Worm (Caenorhabditis elegans) whole organism, mixed stage, embryonic: ENCODE data around the gene amt-2.
A peak's percentile ranks its signal among the peaks of the same experiment; 100 is the strongest.

Source experiments
- M03D4.4 ChIP-seq: sonication (generic microtip); optimal IDR thresholded peaks from 2 replicates; lab custom pipeline; 2017; ENCODE audit warnings: mild to moderate bottlenecking, missing genetic modification characterization, missing compliant biosample characterization
- bed-3 ChIP-seq: fragments of 200-800 bp; sonication (Bioruptor generic); optimal IDR thresholded peaks from 3 replicates; lab custom pipeline; 2018; ENCODE audit warnings: mild to moderate bottlenecking, missing genetic modification characterization, moderate library complexity, missing compliant biosample characterization
- blmp-1 ChIP-seq: fragments of 150-350 bp; optimal IDR thresholded peaks from 2 replicates; lab custom pipeline; 2014; ENCODE audit warnings: missing biosample characterization, missing genetic modification characterization
- ceh-39 ChIP-seq: fragments of 150-350 bp; optimal IDR thresholded peaks from 2 replicates; lab custom pipeline; 2014; ENCODE audit warnings: missing biosample characterization, missing genetic modification characterization
- ceh-43 ChIP-seq: fragments of 200-800 bp; sonication (Bioruptor generic); optimal IDR thresholded peaks from 2 replicates; lab custom pipeline; 2018; ENCODE audit warnings: mild to moderate bottlenecking, missing genetic modification characterization, moderate library complexity, missing compliant biosample characterization
- ceh-83 ChIP-seq: fragments of 200-800 bp; sonication (Bioruptor generic); optimal IDR thresholded peaks from 2 replicates; lab custom pipeline; 2018; ENCODE audit warnings: mild to moderate bottlenecking, missing genetic modification characterization, missing compliant biosample characterization
- ces-1 ChIP-seq: fragments of 150-350 bp; optimal IDR thresholded peaks from 2 replicates; lab custom pipeline; 2014; ENCODE audit warnings: missing biosample characterization, missing genetic modification reagents, missing genetic modification characterization
- cnd-1 ChIP-seq: fragments of 200-800 bp; sonication (Bioruptor generic); optimal IDR thresholded peaks from 2 replicates; lab custom pipeline; 2018; ENCODE audit warnings: mild to moderate bottlenecking, missing genetic modification characterization, missing compliant biosample characterization
- drap-1 ChIP-seq: fragments of 200-800 bp; sonication (Bioruptor generic); optimal IDR thresholded peaks from 3 replicates; lab custom pipeline; 2018; ENCODE audit warnings: mild to moderate bottlenecking, missing genetic modification characterization, missing compliant biosample characterization
- elt-1 ChIP-seq: sonication (generic microtip); optimal IDR thresholded peaks from 2 replicates; lab custom pipeline; 2017; ENCODE audit warnings: missing genetic modification characterization, mild to moderate bottlenecking, missing compliant biosample characterization, antibody characterized with exemption, moderate library complexity, borderline replicate concordance; ENCODE audit not compliant: insufficient read depth
- elt-3 ChIP-seq: fragments of 150-350 bp; optimal IDR thresholded peaks from 2 replicates; lab custom pipeline; 2014; ENCODE audit warnings: missing biosample characterization, missing genetic modification characterization
- flh-1 ChIP-seq: fragments of 200-800 bp; sonication (Bioruptor generic); optimal IDR thresholded peaks from 2 replicates; lab custom pipeline; 2018; ENCODE audit warnings: mild to moderate bottlenecking, missing genetic modification characterization, moderate library complexity, missing compliant biosample characterization
- ham-2 ChIP-seq: fragments of 200-800 bp; sonication (Bioruptor generic); optimal IDR thresholded peaks from 2 replicates; lab custom pipeline; 2018; ENCODE audit warnings: mild to moderate bottlenecking, missing genetic modification characterization, missing compliant biosample characterization
- hlh-1 ChIP-seq: fragments of 150-350 bp; optimal IDR thresholded peaks from 2 replicates; lab custom pipeline; 2014; ENCODE audit warnings: missing biosample characterization, missing genetic modification reagents, missing genetic modification characterization
- lin-13 ChIP-seq: fragments of 150-350 bp; optimal IDR thresholded peaks from 2 replicates; lab custom pipeline; 2014; ENCODE audit warnings: missing biosample characterization, missing genetic modification characterization
- lin-32 ChIP-seq: fragments of 200-800 bp; sonication (Bioruptor generic); optimal IDR thresholded peaks from 2 replicates; lab custom pipeline; 2018; ENCODE audit warnings: mild to moderate bottlenecking, missing genetic modification characterization, missing compliant biosample characterization
- lsy-2 ChIP-seq: fragments of 150-350 bp; optimal IDR thresholded peaks from 2 replicates; lab custom pipeline; 2014; ENCODE audit warnings: missing biosample characterization, missing genetic modification characterization
- mab-5 ChIP-seq: fragments of 150-350 bp; optimal IDR thresholded peaks from 2 replicates; lab custom pipeline; 2014; ENCODE audit warnings: missing biosample characterization, missing genetic modification characterization
- mep-1 ChIP-seq: fragments of 150-350 bp; optimal IDR thresholded peaks from 2 replicates; lab custom pipeline; 2017; ENCODE audit warnings: missing biosample characterization, missing genetic modification reagents, missing genetic modification characterization, inconsistent platforms
- mls-2 ChIP-seq: sonication (generic microtip); optimal IDR thresholded peaks from 2 replicates; lab custom pipeline; 2016; ENCODE audit warnings: mild to moderate bottlenecking, missing genetic modification characterization, moderate library complexity, missing compliant biosample characterization
- nhr-12 ChIP-seq: fragments of 150-350 bp; optimal IDR thresholded peaks from 2 replicates; lab custom pipeline; 2014; ENCODE audit warnings: missing biosample characterization, missing genetic modification characterization
- nhr-2 ChIP-seq: fragments of 150-350 bp; optimal IDR thresholded peaks from 2 replicates; lab custom pipeline; 2014; ENCODE audit warnings: missing biosample characterization, missing genetic modification characterization
- nhr-237 ChIP-seq: fragments of 150-350 bp; optimal IDR thresholded peaks from 2 replicates; lab custom pipeline; 2014; ENCODE audit warnings: missing biosample characterization, missing genetic modification characterization
- nhr-28 ChIP-seq: fragments of 150-350 bp; optimal IDR thresholded peaks from 2 replicates; lab custom pipeline; 2014; ENCODE audit warnings: missing biosample characterization, missing genetic modification characterization
- nhr-76 ChIP-seq: sonication (generic microtip); optimal IDR thresholded peaks from 2 replicates; lab custom pipeline; 2017; ENCODE audit warnings: missing biosample characterization, missing genetic modification characterization
- pha-4 ChIP-seq: fragments of 150-350 bp; optimal IDR thresholded peaks from 2 replicates; lab custom pipeline; 2018; ENCODE audit warnings: missing biosample characterization, missing genetic modification reagents, missing genetic modification characterization
- sem-2 ChIP-seq: fragments of 200-800 bp; sonication (Bioruptor generic); optimal IDR thresholded peaks from 2 replicates; lab custom pipeline; 2018; ENCODE audit warnings: mild to moderate bottlenecking, missing genetic modification characterization, missing compliant biosample characterization
- snpc-4 ChIP-seq: fragments of 150-350 bp; optimal IDR thresholded peaks from 2 replicates; lab custom pipeline; 2014; ENCODE audit warnings: missing biosample characterization, missing genetic modification characterization
- sptf-1 ChIP-seq: sonication (generic microtip); optimal IDR thresholded peaks from 2 replicates; lab custom pipeline; 2017; ENCODE audit warnings: mild to moderate bottlenecking, missing genetic modification characterization, moderate library complexity, missing compliant biosample characterization
- tbx-8 ChIP-seq: fragments of 200-800 bp; sonication (Bioruptor generic); optimal IDR thresholded peaks from 2 replicates; lab custom pipeline; 2018; ENCODE audit warnings: mild to moderate bottlenecking, missing genetic modification characterization, moderate library complexity, missing compliant biosample characterization
- unc-120 ChIP-seq: sonication (generic microtip); optimal IDR thresholded peaks from 2 replicates; lab custom pipeline; 2017; ENCODE audit warnings: missing genetic modification characterization, missing compliant biosample characterization; ENCODE audit not compliant: poor library complexity, severe bottlenecking
- unc-39 ChIP-seq: fragments of 150-350 bp; optimal IDR thresholded peaks from 2 replicates; lab custom pipeline; 2014; ENCODE audit warnings: missing biosample characterization, missing genetic modification characterization
- unc-62 ChIP-seq: fragments of 150-350 bp; optimal IDR thresholded peaks from 2 replicates; lab custom pipeline; 2014; ENCODE audit warnings: missing biosample characterization, missing genetic modification reagents, missing genetic modification characterization
- zip-8 ChIP-seq: fragments of 150-350 bp; optimal IDR thresholded peaks from 2 replicates; lab custom pipeline; 2014; ENCODE audit warnings: missing biosample characterization, missing genetic modification characterization
- ztf-11 ChIP-seq: fragments of 150-350 bp; optimal IDR thresholded peaks from 2 replicates; lab custom pipeline; 2014; ENCODE audit warnings: missing biosample characterization, missing genetic modification characterization

The amt-2 gene

DNA sequence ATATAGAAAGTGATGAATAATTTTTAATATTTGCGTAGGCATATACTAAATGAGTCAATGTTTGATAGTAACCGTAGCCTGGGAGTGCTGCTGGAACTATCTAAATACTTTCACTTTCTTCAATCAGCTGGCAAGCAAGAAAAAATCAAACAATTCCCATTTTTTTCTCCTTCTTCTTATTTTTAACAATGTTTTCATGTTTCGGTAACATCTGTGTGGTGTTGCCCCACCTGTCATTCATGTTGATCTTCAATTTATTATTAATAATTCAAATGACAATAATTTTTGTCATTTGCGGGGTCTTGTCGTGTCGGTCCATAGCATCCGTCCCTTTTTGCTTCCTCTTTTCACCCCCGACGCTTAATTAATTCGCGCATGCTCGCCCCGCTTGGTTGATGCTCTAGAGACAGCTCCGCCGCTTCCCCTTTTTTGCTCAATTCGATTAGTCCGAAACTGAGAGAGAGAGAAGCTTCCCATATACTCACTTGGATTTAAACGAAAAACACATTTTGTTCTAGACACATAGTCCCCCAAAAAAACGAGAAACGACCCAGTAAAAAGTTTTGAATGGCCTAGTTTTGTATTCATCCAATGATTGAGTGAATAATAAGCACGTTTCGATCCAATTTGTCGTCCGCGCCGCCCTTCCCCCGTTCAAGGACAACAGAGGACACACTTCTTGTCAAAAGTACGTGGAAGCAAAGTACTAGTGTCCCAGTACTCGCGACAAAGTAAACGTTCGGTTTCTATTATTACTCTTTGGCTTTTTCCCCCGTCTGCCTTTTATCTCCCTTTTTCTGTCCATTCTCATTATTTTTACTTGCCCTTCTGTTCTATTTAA is 14.2 kb upstream of the amt-2 start:
- TF ChIP-seq mls-2 (tag; lab: Kevin White, UChicago) (peak; percentile 62), ces-1 (GFP tag; lab: Kevin White, UChicago) (peak; percentile 75), unc-62 (GFP tag; lab: Kevin White, UChicago) (peak; percentile 10), nhr-2 (tag; lab: Kevin White, UChicago) (no peak)

- TF ChIP-seq snpc-4 (tag; lab: Kevin White, UChicago) (no peak), ztf-11 (tag; lab: Kevin White, UChicago) (no peak), lin-32 (no peak), lin-13 (tag; lab: Kevin White, UChicago) (no peak), unc-39 (tag; lab: Kevin White, UChicago) (peak; percentile 93), nhr-12 (no peak), ham-2 (GFP tag; lab: Kevin White, UChicago) (peak; percentile 2), ceh-83 (GFP tag; lab: Kevin White, UChicago) (no peak), unc-120 (tag; lab: Kevin White, UChicago) (no peak), mep-1 (no peak), nhr-28 (tag; lab: Kevin White, UChicago) (no peak), tbx-8 (GFP tag; lab: Kevin White, UChicago) (no peak), nhr-2 (tag; lab: Kevin White, UChicago) (no peak)
Observed at ce11 chrIV:13028746-13029673, 13.2 kb upstream of the amt-2 start.

ce11 chrIV:13029674-13030466 is 12.3 kb upstream of the amt-2 start:
- TF ChIP-seq bed-3 (GFP tag; lab: Kevin White, UChicago) (no peak), mep-1 (no peak), nhr-237 (tag; lab: Kevin White, UChicago) (no peak), snpc-4 (tag; lab: Kevin White, UChicago) (no peak), blmp-1 (tag; lab: Kevin White, UChicago) (no peak), ceh-39 (tag; lab: Kevin White, UChicago) (peak; percentile 1), ztf-11 (tag; lab: Kevin White, UChicago) (no peak), nhr-2 (tag; lab: Kevin White, UChicago) (peak; percentile 20), unc-120 (tag; lab: Kevin White, UChicago) (peak; percentile 48), ceh-83 (GFP tag; lab: Kevin White, UChicago) (peak; percentile 60), drap-1 (GFP tag; lab: Kevin White, UChicago) (peak; percentile 40), tbx-8 (GFP tag; lab: Kevin White, UChicago) (no peak), unc-39 (tag; lab: Kevin White, UChicago) (no peak), ham-2 (GFP tag; lab: Kevin White, UChicago) (peak; percentile 60), cnd-1 (tag; lab: Kevin White, UChicago) (peak; percentile 93), flh-1 (GFP tag; lab: Kevin White, UChicago) (no peak), ces-1 (GFP tag; lab: Kevin White, UChicago) (peak; percentile 46), hlh-1 (tag; lab: Kevin White, UChicago) (peak; percentile 18), sptf-1 (tag; lab: Kevin White, UChicago) (peak; percentile 45), elt-1 (tag; lab: Kevin White, UChicago) (no peak), nhr-28 (tag; lab: Kevin White, UChicago) (no peak), M03D4.4 (tag; lab: Kevin White, UChicago) (peak; percentile 9), sem-2 (no peak), nhr-76 (tag; lab: Kevin White, UChicago) (no peak), ceh-43 (GFP tag; lab: Kevin White, UChicago) (no peak), lin-32 (peak; percentile 73), nhr-12 (peak; percentile 43), lin-13 (tag; lab: Kevin White, UChicago) (peak; percentile 22), lsy-2 (tag; lab: Kevin White, UChicago) (no peak), unc-62 (GFP tag; lab: Kevin White, UChicago) (peak; percentile 50), pha-4 (tag; lab: Kevin White, UChicago) (no peak), mls-2 (tag; lab: Kevin White, UChicago) (peak; percentile 46), elt-3 (tag; lab: Kevin White, UChicago) (no peak), zip-8 (tag; lab: Kevin White, UChicago) (no peak), mab-5 (tag; lab: Kevin White, UChicago) (no peak)
